Fruit fly (Drosophila melanogaster): ENCODE results near the gene fd3F.

fd3F gene

dm6 chrX:3778135-3778951 lies 23.8 kb upstream of the fd3F start (continued):
- TF ChIP-seq unc-4 (GFP tag; IDR thresholded peaks at IDR 0.05; ENCODE audit: partially characterized antibody) (no peak), ftz-f1 (GFP tag; optimal IDR thresholded peaks at IDR 0.05) (peak; percentile 96), CG3838 (GFP tag; optimal IDR thresholded peaks at IDR 0.05) (no peak), hbn (GFP tag; IDR thresholded peaks at IDR 0.05; ENCODE audit: partially characterized antibody) (no peak), CG2199 (GFP tag; IDR thresholded peaks at IDR 0.05) (peak; percentile 68; the same call in 1 of the 3 replicates), CG17328 (GFP tag; IDR thresholded peaks at IDR 0.05) (no peak), caup (GFP tag; optimal IDR thresholded peaks at IDR 0.05; ENCODE audit: severe bottlenecking) (no peak), Sry-δ (GFP tag; optimal IDR thresholded peaks at IDR 0.05) (no peak), so (GFP tag; IDR thresholded peaks at IDR 0.05) (no peak; the same call in 2 of the 3 replicates), CG3281 (GFP tag; optimal IDR thresholded peaks at IDR 0.05) (no peak), CG4854 (GFP tag; optimal IDR thresholded peaks at IDR 0.05) (no peak), croc (GFP tag; conservative IDR thresholded peaks at IDR 0.05) (no peak), NFAT (GFP tag; IDR thresholded peaks at IDR 0.05) (no peak), Lpt (GFP tag; optimal IDR thresholded peaks at IDR 0.05) (no peak), Dp (GFP tag; optimal IDR thresholded peaks at IDR 0.05) (no peak), YL-1 (GFP tag; optimal IDR thresholded peaks at IDR 0.05) (no peak), Dip3 (GFP tag; optimal IDR thresholded peaks at IDR 0.05) (no peak), CG14014 (GFP tag; IDR thresholded peaks at IDR 0.05) (no peak), Sry-β (GFP tag; optimal IDR thresholded peaks at IDR 0.05) (no peak), chif (GFP tag; optimal IDR thresholded peaks at IDR 0.05) (no peak), zfh2 (GFP tag; optimal IDR thresholded peaks at IDR 0.05) (no peak), Med (GFP tag) (peak; percentile 70), CG8478 (optimal IDR thresholded peaks at IDR 0.05) (no peak), CG12659 (GFP tag; optimal IDR thresholded peaks at IDR 0.05) (no peak), CG8290 (GFP tag; optimal IDR thresholded peaks at IDR 0.05) (no peak), CG8290 (tag; optimal IDR thresholded peaks at IDR 0.05) (peak in 1 of 2 experiments; percentile 28), sna (GFP tag; IDR thresholded peaks at IDR 0.05; ENCODE audit: partially characterized antibody) (0 out of 2 replicates have a peak, but pooled peaks have one; percentile 28), CG16815 (GFP tag; optimal IDR thresholded peaks at IDR 0.05) (no peak), onecut (GFP tag; IDR thresholded peaks at IDR 0.05) (no peak), CG12236 (GFP tag; optimal IDR thresholded peaks at IDR 0.05) (no peak), CG8388 (GFP tag; optimal IDR thresholded peaks at IDR 0.05) (no peak), CG17568 (GFP tag; optimal IDR thresholded peaks at IDR 0.05) (no peak), org-1 (GFP tag; optimal IDR thresholded peaks at IDR 0.05) (no peak), abd-A (tag; optimal IDR thresholded peaks at IDR 0.05) (peak; percentile 90), CG11398 (GFP tag; optimal IDR thresholded peaks at IDR 0.05) (no peak), CG34422 (GFP tag; IDR thresholded peaks at IDR 0.05) (no peak; the same call in 2 of the 3 replicates), CG12299 (tag; optimal IDR thresholded peaks at IDR 0.05) (no peak), ranshi (GFP tag; IDR thresholded peaks at IDR 0.05) (no peak), mam (GFP tag; optimal IDR thresholded peaks at IDR 0.05) (no peak), Abd-B (GFP tag; optimal IDR thresholded peaks at IDR 0.05) (no peak), Xrp1 (GFP tag; IDR thresholded peaks at IDR 0.05) (no peak), amos (GFP tag; IDR thresholded peaks at IDR 0.05; ENCODE audit: partially characterized antibody) (no peak), CG12071 (GFP tag; optimal IDR thresholded peaks at IDR 0.05) (no peak), CG12769 (tag; optimal IDR thresholded peaks at IDR 0.05) (peak; percentile 33), twi (tag; optimal IDR thresholded peaks at IDR 0.05) (peak; percentile 73), CG3995 (GFP tag; optimal IDR thresholded peaks at IDR 0.05) (no peak), Elba2 (GFP tag; optimal IDR thresholded peaks at IDR 0.05) (peak; percentile 51), usp (GFP tag; optimal IDR thresholded peaks at IDR 0.05) (no peak), CG13424 (tag; optimal IDR thresholded peaks at IDR 0.05) (no peak), Ptx1 (GFP tag; IDR thresholded peaks at IDR 0.05) (no peak)

Data from whole organism, embryonic.